Comparison of ENCODE assay signal across 1 worm cellular context in genomic region chrIV:6433424-6433823, ce11.
TF ChIP-seq lines count a peak whose summit lies in the region.

No protein-coding gene starts in this region.

TF ChIP-seq in whole organism, L2 larva, 48 proteins besides CTCF, POLR2A, EP300 and RAD21 (continued from another document):
- TF ChIP-seq mdl-1 (tag; optimal IDR thresholded peaks at IDR 0.05; lab: Kevin White, UChicago) = no peak
- no peak for TF ChIP-seq dmd-4 (tag; optimal IDR thresholded peaks at IDR 0.05; lab: Kevin White, UChicago)
- peak; percentile 21 for TF ChIP-seq sma-9 (GFP tag; optimal IDR thresholded peaks at IDR 0.05; lab: Kevin White, UChicago)
- TF ChIP-seq sma-9 (tag; optimal IDR thresholded peaks at IDR 0.05; lab: Kevin White, UChicago) = no peak
- no peak for TF ChIP-seq nhr-10 (tag; optimal IDR thresholded peaks at IDR 0.05; lab: Kevin White, UChicago)
